Worm (Caenorhabditis elegans) whole organism, young adult: ENCODE data around the gene xbp-1.

Experiments used
- B0261.1 ChIP-seq: sonication (generic microtip); optimal IDR thresholded peaks from 2 replicates; lab custom pipeline; 2016; ENCODE audit warnings: mild to moderate bottlenecking, missing genetic modification characterization, moderate library complexity, missing compliant biosample characterization
- F22D6.2 ChIP-seq: sonication (generic microtip); optimal IDR thresholded peaks from 2 replicates; lab custom pipeline; 2016; ENCODE audit warnings: mild to moderate bottlenecking, missing genetic modification characterization, missing compliant biosample characterization
- F23B12.7 ChIP-seq: sonication (generic microtip); optimal IDR thresholded peaks from 2 replicates; lab custom pipeline; 2017; ENCODE audit warnings: missing genetic modification characterization, mild to moderate bottlenecking, missing compliant biosample characterization, antibody characterized with exemption, moderate library complexity; ENCODE audit not compliant: insufficient read depth
- F57A8.1 ChIP-seq: fragments of 200-800 bp; sonication (Bioruptor generic); optimal IDR thresholded peaks from 2 replicates; lab custom pipeline; 2018; ENCODE audit warnings: mild to moderate bottlenecking, missing genetic modification characterization, moderate library complexity, missing compliant biosample characterization
- K12H6.12 ChIP-seq: fragments of 200-800 bp; sonication (Bioruptor generic); optimal IDR thresholded peaks from 2 replicates; lab custom pipeline; 2018; ENCODE audit warnings: mild to moderate bottlenecking, missing genetic modification characterization, missing compliant biosample characterization
- Y53F4B.3 ChIP-seq: fragments of 200-800 bp; sonication (Bioruptor generic); IDR thresholded peaks from 2 replicates; pipeline ENCODE4 v1.3.6; 2022; ENCODE audit warnings: missing genetic modification reagents, missing genetic modification characterization, missing compliant biosample characterization
- Y95B8A.8 ChIP-seq: fragments of 200-800 bp; sonication (Bioruptor generic); IDR thresholded peaks from 2 replicates; pipeline ENCODE4 v1.3.6; 2022; ENCODE audit warnings: missing genetic modification reagents, missing genetic modification characterization, missing compliant biosample characterization
- ama-1 ChIP-seq, 3 experiments: fragments of 150-350 bp in 1 of 3; sonication (generic microtip) in 2 of 3; optimal IDR thresholded peaks; 2 replicates each; lab custom pipeline; 2014 to 2018; ENCODE audit warnings: missing biosample characterization in 2 of 3, missing genetic modification characterization in 2 of 3, missing genetic modification reagents in 2 of 3
- attf-3 ChIP-seq: fragments of 200-800 bp; sonication (Bioruptor generic); conservative IDR thresholded peaks from 2 replicates; pipeline ENCODE4 v1.3.6; 2022; ENCODE audit warnings: missing genetic modification reagents, missing genetic modification characterization, missing compliant biosample characterization
- attf-5 ChIP-seq: fragments of 200-800 bp; sonication (Bioruptor generic); optimal IDR thresholded peaks from 2 replicates; lab custom pipeline; 2018; ENCODE audit warnings: mild to moderate bottlenecking, missing genetic modification characterization, missing compliant biosample characterization
- cebp-1 ChIP-seq, 2 experiments: fragments of 200-800 bp in 1 of 2; sonication (Bioruptor generic) in 1 of 2; sonication (generic microtip) in 1 of 2; IDR thresholded peaks in 1 of 2; optimal IDR thresholded peaks in 1 of 2; 2 replicates each; pipeline versions ENCODE4 v1.3.6 to Lab custom; 2017 to 2022; ENCODE audit warnings: missing compliant biosample characterization in 2 of 2, missing genetic modification characterization in 2 of 2, mild to moderate bottlenecking in 1 of 2, missing genetic modification reagents in 1 of 2, moderate library complexity in 1 of 2
- cebp-2 ChIP-seq: fragments of 200-800 bp; sonication (Bioruptor generic); IDR thresholded peaks from 2 replicates; pipeline ENCODE4 v1.3.6; 2022; ENCODE audit warnings: missing genetic modification characterization, missing compliant biosample characterization
- ceh-27 ChIP-seq: fragments of 200-800 bp; sonication (Bioruptor generic); optimal IDR thresholded peaks from 2 replicates; lab custom pipeline; 2018; ENCODE audit warnings: mild to moderate bottlenecking, missing genetic modification characterization, moderate library complexity, missing compliant biosample characterization
- ceh-79 ChIP-seq: sonication (generic microtip); optimal IDR thresholded peaks from 2 replicates; lab custom pipeline; 2017; ENCODE audit warnings: mild to moderate bottlenecking, missing genetic modification characterization, missing compliant biosample characterization
- die-1 ChIP-seq: sonication (generic microtip); optimal IDR thresholded peaks from 2 replicates; lab custom pipeline; 2016; ENCODE audit warnings: missing genotype, mild to moderate bottlenecking, missing genetic modification characterization, missing compliant biosample characterization
- hsf-1 ChIP-seq: fragments of 200-800 bp; sonication (Bioruptor generic); IDR thresholded peaks from 2 replicates; pipeline ENCODE4 v1.3.6; 2022; ENCODE audit warnings: missing genetic modification reagents, missing genetic modification characterization, missing compliant biosample characterization
- lin-26 ChIP-seq: fragments of 200-800 bp; sonication (Bioruptor generic); IDR thresholded peaks from 2 replicates; pipeline ENCODE4 v1.3.6; 2022; ENCODE audit warnings: missing genetic modification reagents, missing genetic modification characterization, missing compliant biosample characterization
- lin-35 ChIP-seq, 3 experiments: fragments of 150-350 bp in 2 of 3; sonication (generic microtip) in 1 of 3; optimal IDR thresholded peaks; 2 replicates each; lab custom pipeline; 2014 to 2018; ENCODE audit warnings: missing biosample characterization in 3 of 3, missing genetic modification characterization in 3 of 3, missing genetic modification reagents in 3 of 3
- lin-40 ChIP-seq: sonication (generic microtip); optimal IDR thresholded peaks from 2 replicates; lab custom pipeline; 2016; ENCODE audit warnings: missing genetic modification characterization, mild to moderate bottlenecking, missing compliant biosample characterization, missing genotype, missing genetic modification reagents
- lin-54 ChIP-seq: fragments of 200-800 bp; sonication (Bioruptor generic); optimal IDR thresholded peaks from 2 replicates; lab custom pipeline; 2018; ENCODE audit warnings: mild to moderate bottlenecking, missing genetic modification characterization, missing compliant biosample characterization
- lsl-1 ChIP-seq: fragments of 200-800 bp; sonication (Bioruptor generic); optimal IDR thresholded peaks from 2 replicates; lab custom pipeline; 2018; ENCODE audit warnings: mild to moderate bottlenecking, missing genetic modification characterization, moderate library complexity, missing compliant biosample characterization
- lsy-27 ChIP-seq: sonication (generic microtip); optimal IDR thresholded peaks from 2 replicates; lab custom pipeline; 2017; ENCODE audit warnings: missing genetic modification characterization, mild to moderate bottlenecking, missing compliant biosample characterization, antibody characterized with exemption, missing genotype, borderline replicate concordance; ENCODE audit not compliant: insufficient read depth
- madf-10 ChIP-seq: sonication (generic microtip); optimal IDR thresholded peaks from 2 replicates; lab custom pipeline; 2016; ENCODE audit warnings: mild to moderate bottlenecking, missing genetic modification characterization, missing compliant biosample characterization
- madf-6 ChIP-seq: fragments of 200-800 bp; sonication (Bioruptor generic); IDR thresholded peaks from 2 replicates; pipeline ENCODE4 v1.3.6; 2022; ENCODE audit warnings: missing genetic modification reagents, missing genetic modification characterization, missing compliant biosample characterization
- mel-28 ChIP-seq: sonication (generic microtip); optimal IDR thresholded peaks from 2 replicates; lab custom pipeline; 2016; ENCODE audit warnings: borderline replicate concordance, mild to moderate bottlenecking, missing genetic modification characterization, missing compliant biosample characterization
- nfya-1 ChIP-seq: sonication (generic microtip); optimal IDR thresholded peaks from 2 replicates; lab custom pipeline; 2017; ENCODE audit warnings: antibody characterized with exemption, missing compliant biosample characterization, missing genetic modification characterization, borderline replicate concordance; ENCODE audit not compliant: insufficient read depth
- nhr-120 ChIP-seq: fragments of 200-800 bp; sonication (Bioruptor generic); IDR thresholded peaks from 2 replicates; pipeline ENCODE4 v1.3.6; 2022; ENCODE audit warnings: missing genetic modification characterization, missing compliant biosample characterization
- nhr-80 ChIP-seq: sonication (generic microtip); optimal IDR thresholded peaks from 2 replicates; lab custom pipeline; 2016; ENCODE audit warnings: missing genetic modification characterization, missing compliant biosample characterization
- repo-1 ChIP-seq: sonication (generic microtip); optimal IDR thresholded peaks from 2 replicates; lab custom pipeline; 2017; ENCODE audit warnings: mild to moderate bottlenecking, missing genetic modification characterization, missing compliant biosample characterization
- sdz-38 ChIP-seq: sonication (generic microtip); optimal IDR thresholded peaks from 2 replicates; lab custom pipeline; 2016; ENCODE audit warnings: missing genotype, missing genetic modification characterization, missing compliant biosample characterization
- sea-2 ChIP-seq: fragments of 200-800 bp; sonication (Bioruptor generic); IDR thresholded peaks from 2 replicates; pipeline ENCODE4 v1.3.6; 2022; ENCODE audit warnings: missing genetic modification characterization, missing compliant biosample characterization
- snpc-1.3 ChIP-seq: sonication (generic microtip); optimal IDR thresholded peaks from 2 replicates; lab custom pipeline; 2017; ENCODE audit warnings: missing genetic modification characterization, mild to moderate bottlenecking, missing compliant biosample characterization, antibody characterized with exemption, moderate library complexity, missing genotype, missing genetic modification reagents; ENCODE audit not compliant: insufficient read depth
- snpc-3.4 ChIP-seq: sonication (generic microtip); optimal IDR thresholded peaks from 2 replicates; lab custom pipeline; 2017; ENCODE audit warnings: missing genetic modification characterization, mild to moderate bottlenecking, missing compliant biosample characterization, antibody characterized with exemption, moderate library complexity, missing genotype, missing genetic modification reagents
- snpc-4 ChIP-seq, 5 experiments: fragments of 150-350 bp in 1 of 5; sonication (generic microtip) in 4 of 5; optimal IDR thresholded peaks; 2 replicates each; lab custom pipeline; 2014 to 2018; ENCODE audit warnings: missing genetic modification characterization in 5 of 5, missing biosample characterization in 3 of 5, antibody characterized with exemption in 2 of 5, mild to moderate bottlenecking in 2 of 5, missing compliant biosample characterization in 2 of 5, missing genotype in 2 of 5, moderate library complexity in 2 of 5, missing genetic modification reagents in 1 of 5
- tlf-1 ChIP-seq: fragments of 200-800 bp; sonication (Bioruptor generic); optimal IDR thresholded peaks from 2 replicates; lab custom pipeline; 2018; ENCODE audit warnings: mild to moderate bottlenecking, missing genetic modification characterization, missing compliant biosample characterization
- unc-130 ChIP-seq: sonication (generic microtip); optimal IDR thresholded peaks from 2 replicates; lab custom pipeline; 2016; ENCODE audit warnings: missing genetic modification reagents, missing genetic modification characterization, missing compliant biosample characterization
- ztf-18 ChIP-seq: sonication (generic microtip); optimal IDR thresholded peaks from 2 replicates; lab custom pipeline; 2016; ENCODE audit warnings: missing genotype, mild to moderate bottlenecking, missing genetic modification characterization, missing compliant biosample characterization
- ztf-25 ChIP-seq: fragments of 200-800 bp; sonication (Bioruptor generic); IDR thresholded peaks from 2 replicates; pipeline ENCODE4 v1.3.6; 2022; ENCODE audit warnings: missing genetic modification reagents, missing genetic modification characterization, missing compliant biosample characterization
- ztf-28 ChIP-seq: fragments of 200-800 bp; sonication (Bioruptor generic); IDR thresholded peaks from 2 replicates; pipeline ENCODE4 v1.3.6; 2022; ENCODE audit warnings: missing genetic modification reagents, missing genetic modification characterization, missing compliant biosample characterization

The xbp-1 gene

DNA sequence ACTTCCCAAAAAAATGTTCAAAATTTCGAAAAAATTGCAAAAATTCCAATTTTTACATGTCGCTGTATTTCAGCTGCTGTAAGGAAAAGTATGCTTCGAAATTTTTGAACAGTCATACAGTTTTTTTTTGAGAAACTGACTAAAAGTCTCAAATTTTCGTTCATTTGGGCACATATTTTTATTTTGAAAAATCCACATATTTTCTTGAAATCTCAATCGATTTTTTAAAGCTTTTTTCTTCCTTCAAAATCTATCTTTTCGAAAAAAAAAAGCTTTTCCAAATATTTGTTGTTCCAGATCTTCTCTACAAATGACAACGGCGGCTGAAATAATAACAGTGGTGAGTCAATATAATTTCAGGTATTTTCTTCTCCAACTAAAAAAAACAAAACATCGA is 3.4 kb downstream of the xbp-1 start, which contains the start of gene asd-1:
Gene asd-1, plus strand, starts transcription at position 298 of the 397 bp plus-strand sequence.
- no peak for TF ChIP-seq Y95B8A.8 (GFP tag; lab: Robert Waterston, UW)

DNA sequence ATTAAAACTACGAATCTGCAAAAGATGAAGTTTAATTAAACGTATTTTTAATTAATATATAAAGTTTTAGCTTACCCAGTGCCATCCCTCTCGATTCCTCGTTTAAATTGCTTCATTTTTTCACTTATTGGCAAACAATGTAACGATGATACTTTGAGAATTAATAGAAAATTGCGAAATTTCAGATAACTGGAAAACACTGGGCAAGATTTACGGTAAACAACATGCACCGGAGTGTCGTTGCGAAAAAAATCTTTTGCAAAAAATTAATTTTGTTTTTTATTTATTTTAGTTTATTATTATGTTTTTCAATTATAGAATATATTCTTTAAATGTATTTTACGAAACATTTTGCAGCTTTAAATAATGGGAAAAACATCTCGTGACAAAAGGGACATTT is 10.5 kb downstream of the xbp-1 start, which contains the start of the genes pelo-1 and R74.7:
Gene pelo-1, minus strand, starts transcription at position 151 of the 400 bp plus-strand sequence.
Gene R74.7, plus strand, starts transcription at position 358 of the 400 bp plus-strand sequence.
- TF ChIP-seq B0261.1 (tag; lab: Kevin White, UChicago) (no peak), attf-3 (GFP tag; lab: Robert Waterston, UW) (peak; percentile 89), lin-26 (GFP tag; lab: Robert Waterston, UW) (no peak), cebp-1 (GFP tag; IDR thresholded peaks at IDR 0.05; lab: Robert Waterston, UW) (peak; percentile 70; the same call in 1 of the 2 replicates), cebp-1 (tag; optimal IDR thresholded peaks at IDR 0.05; lab: Kevin White, UChicago) (peak; percentile 95), nfya-1 (tag; lab: Kevin White, UChicago) (no peak), lin-54 (GFP tag; lab: Kevin White, UChicago) (no peak), Y53F4B.3 (GFP tag; lab: Robert Waterston, UW) (no peak)
- TF ChIP-seq, all 124 proteins: peak for 2

- TF ChIP-seq ztf-18 (tag; lab: Kevin White, UChicago) (no peak), unc-130 (GFP tag; lab: Kevin White, UChicago) (no peak), ceh-27 (GFP tag; lab: Kevin White, UChicago) (no peak), K12H6.12 (no peak), cebp-1 (GFP tag; IDR thresholded peaks at IDR 0.05; lab: Robert Waterston, UW) (no peak), cebp-1 (tag; optimal IDR thresholded peaks at IDR 0.05; lab: Kevin White, UChicago) (no peak), madf-10 (no peak), lin-40 (tag; lab: Kevin White, UChicago) (no peak), ceh-79 (tag; lab: Kevin White, UChicago) (no peak), sea-2 (no peak), die-1 (tag; lab: Kevin White, UChicago) (no peak), cebp-2 (GFP tag; lab: Robert Waterston, UW) (no peak), mel-28 (tag; lab: Kevin White, UChicago) (no peak), ztf-28 (GFP tag; lab: Robert Waterston, UW) (no peak), sdz-38 (no peak), lsl-1 (GFP tag; lab: Kevin White, UChicago) (no peak)
- TF ChIP-seq, all 124 proteins: peak for 0
These were observed 11.4 kb downstream of the xbp-1 start for ce11 chrIII:4204964-4205363.

- TF ChIP-seq snpc-4 (GFP tag; optimal IDR thresholded peaks at IDR 0.05; lab: Kevin White, UChicago) (no peak), snpc-4 (tag; optimal IDR thresholded peaks at IDR 0.05; lab: Kevin White, UChicago) (no peak), unc-130 (GFP tag; lab: Kevin White, UChicago) (peak; percentile 64), F23B12.7 (tag; lab: Kevin White, UChicago) (peak; percentile 2), tlf-1 (GFP tag; lab: Kevin White, UChicago) (no peak), lin-35 (GFP tag; optimal IDR thresholded peaks at IDR 0.05; lab: Kevin White, UChicago) (peak in 1 of 3 experiments; percentile 29), attf-5 (GFP tag; lab: Kevin White, UChicago) (no peak), lsy-27 (no peak), F57A8.1 (no peak), B0261.1 (tag; lab: Kevin White, UChicago) (no peak), repo-1 (tag; lab: Kevin White, UChicago) (no peak), snpc-3.4 (peak; percentile 71), lin-54 (GFP tag; lab: Kevin White, UChicago) (peak; percentile 67), F22D6.2 (tag; lab: Kevin White, UChicago) (no peak), ztf-28 (GFP tag; lab: Robert Waterston, UW) (no peak), ztf-25 (GFP tag; lab: Robert Waterston, UW) (no peak), madf-6 (GFP tag; lab: Robert Waterston, UW) (peak; percentile 88), cebp-1 (GFP tag; IDR thresholded peaks at IDR 0.05; lab: Robert Waterston, UW) (no peak), cebp-1 (tag; optimal IDR thresholded peaks at IDR 0.05; lab: Kevin White, UChicago) (no peak), nhr-80 (no peak), hsf-1 (GFP tag; lab: Robert Waterston, UW) (peak; percentile 73), ama-1 (optimal IDR thresholded peaks at IDR 0.05; lab: Kevin White, UChicago) (no peak), ama-1 (GFP tag; optimal IDR thresholded peaks at IDR 0.05; lab: Kevin White, UChicago) (no peak), snpc-1.3 (tag; lab: Kevin White, UChicago) (peak; percentile 38), nhr-120 (no peak)
These were observed 12.2 kb downstream of the xbp-1 start, which contains the start of gene R74.8 for ce11 chrIII:4205751-4206327. Gene R74.8 (plus strand): TSS chrIII:4206277.
